Worm (Caenorhabditis elegans) whole organism, L4 larva: ENCODE measurements around the gene C32D5.11.

Experiments
- F49E8.2 ChIP-seq: sonication (generic microtip); optimal IDR thresholded peaks from 2 replicates; lab custom pipeline; 2016; ENCODE audit warnings: missing compliant biosample characterization, mild to moderate bottlenecking, missing genetic modification characterization, borderline replicate concordance
- ama-1 ChIP-seq: fragments of 150-350 bp; optimal IDR thresholded peaks from 2 replicates; lab custom pipeline; 2014; ENCODE audit warnings: inconsistent platforms, mixed read lengths
- ceh-28 ChIP-seq: fragments of 150-350 bp; optimal IDR thresholded peaks from 2 replicates; lab custom pipeline; 2014; ENCODE audit warnings: missing biosample characterization, missing genetic modification reagents, missing genetic modification characterization
- cey-2 ChIP-seq: sonication (generic microtip); optimal IDR thresholded peaks from 3 replicates; lab custom pipeline; 2017; ENCODE audit warnings: missing genetic modification characterization, mild to moderate bottlenecking, missing compliant biosample characterization, antibody characterized with exemption, borderline replicate concordance; ENCODE audit not compliant: insufficient read depth
- dve-1 ChIP-seq: sonication (generic microtip); optimal IDR thresholded peaks from 2 replicates; lab custom pipeline; 2017; ENCODE audit warnings: antibody characterized with exemption, mild to moderate bottlenecking, missing genetic modification characterization, missing compliant biosample characterization; ENCODE audit not compliant: insufficient read depth
- egl-27 ChIP-seq: sonication (generic microtip); optimal IDR thresholded peaks from 3 replicates; lab custom pipeline; 2017; ENCODE audit warnings: missing biosample characterization, missing genetic modification reagents, missing genetic modification characterization
- fkh-10 ChIP-seq: fragments of 150-350 bp; optimal IDR thresholded peaks from 2 replicates; lab custom pipeline; 2014; ENCODE audit warnings: missing biosample characterization, missing genetic modification reagents, missing genetic modification characterization
- lin-38 ChIP-seq: fragments of 200-800 bp; sonication (Bioruptor generic); IDR thresholded peaks from 2 replicates; pipeline ENCODE4 v1.3.6; 2022; ENCODE audit warnings: missing genetic modification reagents, missing genetic modification characterization, missing compliant biosample characterization
- nhr-10 ChIP-seq: fragments of 150-350 bp; optimal IDR thresholded peaks from 2 replicates; lab custom pipeline; 2014; ENCODE audit warnings: missing biosample characterization, missing genetic modification characterization
- nhr-25 ChIP-seq: sonication (generic microtip); optimal IDR thresholded peaks from 2 replicates; lab custom pipeline; 2017; ENCODE audit warnings: missing genetic modification characterization, mild to moderate bottlenecking, missing compliant biosample characterization, antibody characterized with exemption, moderate library complexity, borderline replicate concordance; ENCODE audit not compliant: insufficient read depth
- snpc-4 ChIP-seq: fragments of 150-350 bp; optimal IDR thresholded peaks from 2 replicates; lab custom pipeline; 2014; ENCODE audit warnings: missing biosample characterization, missing genetic modification characterization
- tag-97 ChIP-seq: fragments of 200-800 bp; sonication (Bioruptor generic); IDR thresholded peaks from 2 replicates; pipeline ENCODE4 v1.3.6; 2022; ENCODE audit warnings: missing genetic modification characterization, missing compliant biosample characterization
- ztf-11 ChIP-seq: fragments of 150-350 bp; optimal IDR thresholded peaks from 2 replicates; lab custom pipeline; 2014; ENCODE audit warnings: missing biosample characterization, missing genetic modification characterization

DNA sequence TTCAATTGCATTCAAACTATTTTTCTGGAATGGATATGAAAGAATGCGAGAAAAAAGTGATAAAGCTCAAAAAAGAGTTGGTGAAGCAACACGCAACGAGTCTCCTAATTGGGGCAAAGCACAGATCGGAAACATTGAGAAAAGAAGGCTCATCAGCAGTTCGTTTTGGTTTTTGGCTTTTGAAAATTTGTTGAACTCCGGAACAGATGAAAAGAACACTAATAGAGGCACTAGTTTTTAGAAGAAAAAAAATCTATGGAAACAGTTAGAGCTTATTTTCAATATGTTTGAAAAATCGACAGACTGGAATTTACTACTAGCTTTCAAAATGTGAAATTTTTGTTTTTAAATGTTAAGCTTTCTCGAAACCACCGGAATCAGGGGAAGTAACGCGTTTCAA, 43.4 kb downstream of the C32D5.11 start:
- TF ChIP-seq tag-97 (no peak), cey-2 (no peak), dve-1 (tag; lab: Kevin White, UChicago) (no peak), ceh-28 (tag; lab: Kevin White, UChicago) (no peak), snpc-4 (tag; lab: Kevin White, UChicago) (no peak), ama-1 (lab: Kevin White, UChicago) (no peak), lin-38 (GFP tag; lab: Robert Waterston, UW) (no peak), fkh-10 (GFP tag; lab: Kevin White, UChicago) (no peak), F49E8.2 (tag; lab: Kevin White, UChicago) (no peak), nhr-25 (tag; lab: Kevin White, UChicago) (no peak), ztf-11 (tag; lab: Kevin White, UChicago) (no peak), egl-27 (tag; lab: Kevin White, UChicago) (no peak), nhr-10 (no peak)
